Fruit fly (Drosophila melanogaster): Measurements from ENCODE around the gene Eig71Ef.

Gene Eig71Ef

dm6 chr3L:15657290-15657689 lies at the start of gene Eig71Ef, which contains the start of gene Eig71Eg:
Gene Eig71Ef (minus strand): TSS chr3L:15657390.
Gene Eig71Eg (plus strand): TSS chr3L:15657628.
- TF ChIP-seq achi (GFP tag; optimal IDR thresholded peaks at IDR 0.05) (no peak), CG4318 (GFP tag; optimal IDR thresholded peaks at IDR 0.05) (no peak), CG8319 (GFP tag; optimal IDR thresholded peaks at IDR 0.05) (no peak)

dm6 chr3L:15706199-15706598 lies 49.0 kb upstream of the Eig71Ef start:
- TF ChIP-seq Gug (GFP tag; IDR thresholded peaks at IDR 0.05), result no peak
- TF ChIP-seq Ets21C (GFP tag; optimal IDR thresholded peaks at IDR 0.05), result no peak
- no peak for TF ChIP-seq Lpt (GFP tag; optimal IDR thresholded peaks at IDR 0.05)
- TF ChIP-seq eg (GFP tag; IDR thresholded peaks at IDR 0.05), result no peak
- TF ChIP-seq fkh (GFP tag; optimal IDR thresholded peaks at IDR 0.05), result peak; percentile 70

DNA sequence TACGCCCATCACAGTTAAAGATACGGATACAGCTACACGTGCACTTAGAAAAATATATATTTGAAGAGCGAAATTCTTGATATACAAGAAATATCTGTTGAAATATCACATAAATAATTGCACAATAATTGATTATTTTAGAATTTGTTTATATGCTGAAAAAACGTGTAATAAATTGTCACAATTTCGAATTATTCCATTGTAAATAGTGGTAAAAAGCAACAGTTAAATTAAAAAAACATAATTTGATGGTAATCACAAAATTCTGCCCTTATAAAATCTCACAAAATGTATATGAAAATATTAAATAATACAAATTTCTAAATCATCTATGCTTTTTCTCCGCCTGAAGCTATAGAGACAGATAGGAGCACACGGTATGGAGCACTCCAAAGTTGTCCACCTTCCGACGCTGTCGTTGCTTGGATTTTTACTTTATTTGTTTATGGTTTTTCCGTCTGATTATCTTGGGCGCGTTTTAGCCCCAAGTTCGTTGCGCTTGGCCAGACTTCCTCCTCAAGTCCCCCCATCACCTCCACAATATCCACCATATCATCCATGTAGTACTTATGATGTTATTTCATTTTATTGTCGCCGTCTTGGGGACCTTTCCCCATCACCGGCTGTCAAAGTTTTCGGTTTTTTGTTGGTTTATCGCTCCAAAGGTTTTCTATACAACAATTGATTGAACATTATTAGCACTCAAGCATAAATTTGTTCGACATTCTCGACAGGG lies 47.2 kb upstream of the Eig71Ef start:
- peak; percentile 12 for TF ChIP-seq CG6792 (GFP tag; optimal IDR thresholded peaks at IDR 0.05)
- TF ChIP-seq CG11762 (GFP tag; optimal IDR thresholded peaks at IDR 0.05; ENCODE audit: insufficient read depth), result no peak
- TF ChIP-seq salr (GFP tag; optimal IDR thresholded peaks at IDR 0.05), result peak in 1 of 2 experiments; percentile 64
- no peak for TF ChIP-seq CG8319 (GFP tag; optimal IDR thresholded peaks at IDR 0.05)
- TF ChIP-seq topi (GFP tag; optimal IDR thresholded peaks at IDR 0.05), result peak; percentile 9
- no peak for TF ChIP-seq CG6854 (GFP tag; optimal IDR thresholded peaks at IDR 0.05)
- TF ChIP-seq OdsH (GFP tag; optimal IDR thresholded peaks at IDR 0.05), result peak; percentile 64
- TF ChIP-seq pdm3 (GFP tag; optimal IDR thresholded peaks at IDR 0.05), result peak; percentile 62
- TF ChIP-seq esn (GFP tag; optimal IDR thresholded peaks at IDR 0.05), result peak; percentile 32
- TF ChIP-seq CG8119 (GFP tag; IDR thresholded peaks at IDR 0.05), result peak; percentile 63; the same call in 2 of the 3 replicates
- no peak for TF ChIP-seq lz (GFP tag; optimal IDR thresholded peaks at IDR 0.05)
- no peak for TF ChIP-seq fd85E (GFP tag; optimal IDR thresholded peaks at IDR 0.05)
- peak; percentile 34 for TF ChIP-seq net (GFP tag; optimal IDR thresholded peaks at IDR 0.05)
- TF ChIP-seq Eip93F (GFP tag; optimal IDR thresholded peaks at IDR 0.05), result no peak
- peak; percentile 48 for TF ChIP-seq CG8632 (GFP tag; optimal IDR thresholded peaks at IDR 0.05)
- peak; percentile 81 for TF ChIP-seq Eip78C (GFP tag)
- TF ChIP-seq Sox15 (GFP tag; optimal IDR thresholded peaks at IDR 0.05), result peak; percentile 9
- peak; percentile 63 for TF ChIP-seq CG10631 (GFP tag; optimal IDR thresholded peaks at IDR 0.05)
- peak; percentile 69 for TF ChIP-seq CG4318 (GFP tag; optimal IDR thresholded peaks at IDR 0.05)
- peak; percentile 77 for TF ChIP-seq CG32006 (GFP tag; optimal IDR thresholded peaks at IDR 0.05)
- peak; percentile 59 for TF ChIP-seq Lpt (GFP tag; optimal IDR thresholded peaks at IDR 0.05)
- peak; percentile 40 for TF ChIP-seq Sox14 (GFP tag; optimal IDR thresholded peaks at IDR 0.05)
- peak; percentile 39 for TF ChIP-seq CG3032 (tag; optimal IDR thresholded peaks at IDR 0.05)
- TF ChIP-seq Gug (GFP tag; IDR thresholded peaks at IDR 0.05), result peak; percentile 33
- TF ChIP-seq Smox (GFP tag; optimal IDR thresholded peaks at IDR 0.05), result peak; percentile 34
- TF ChIP-seq dsx (GFP tag; optimal IDR thresholded peaks at IDR 0.05; ENCODE audit: poor library complexity, severe bottlenecking), result peak; percentile 34
- TF ChIP-seq achi (GFP tag; optimal IDR thresholded peaks at IDR 0.05), result peak; percentile 73
- peak; percentile 42 for TF ChIP-seq CG6808 (GFP tag; optimal IDR thresholded peaks at IDR 0.05)
- TF ChIP-seq fd59A (GFP tag; optimal IDR thresholded peaks at IDR 0.05), result peak; percentile 47
- TF ChIP-seq CG15336 (GFP tag; IDR thresholded peaks at IDR 0.05), result no peak; the same call in none of the 2 replicates
- peak; percentile 66 for TF ChIP-seq fkh (GFP tag; optimal IDR thresholded peaks at IDR 0.05)
- no peak for TF ChIP-seq Blimp-1 (GFP tag; optimal IDR thresholded peaks at IDR 0.05)
- TF ChIP-seq CG10669 (GFP tag; optimal IDR thresholded peaks at IDR 0.05), result peak; percentile 27
- peak; percentile 20 for TF ChIP-seq vri (GFP tag; optimal IDR thresholded peaks at IDR 0.05)
- peak; percentile 39 for TF ChIP-seq CG3919 (GFP tag; optimal IDR thresholded peaks at IDR 0.05)
- no peak for TF ChIP-seq CG16779 (tag; optimal IDR thresholded peaks at IDR 0.05)
- peak; percentile 61 for TF ChIP-seq acj6 (GFP tag; optimal IDR thresholded peaks at IDR 0.05)
- TF ChIP-seq Ets96B (tag; optimal IDR thresholded peaks at IDR 0.05), result peak; percentile 66
- peak; percentile 38 for TF ChIP-seq CG6276 (GFP tag; optimal IDR thresholded peaks at IDR 0.05)
- TF ChIP-seq svp (GFP tag), result peak; percentile 68
- TF ChIP-seq CG11902 (GFP tag; optimal IDR thresholded peaks at IDR 0.05), result no peak
- peak in 1 of 2 experiments; percentile 30 for TF ChIP-seq ss (GFP tag; optimal IDR thresholded peaks at IDR 0.05)
- no peak for TF ChIP-seq CG31627 (GFP tag; optimal IDR thresholded peaks at IDR 0.05)
